Worm (Caenorhabditis elegans): ENCODE data around the gene gldi-5.

DNA sequence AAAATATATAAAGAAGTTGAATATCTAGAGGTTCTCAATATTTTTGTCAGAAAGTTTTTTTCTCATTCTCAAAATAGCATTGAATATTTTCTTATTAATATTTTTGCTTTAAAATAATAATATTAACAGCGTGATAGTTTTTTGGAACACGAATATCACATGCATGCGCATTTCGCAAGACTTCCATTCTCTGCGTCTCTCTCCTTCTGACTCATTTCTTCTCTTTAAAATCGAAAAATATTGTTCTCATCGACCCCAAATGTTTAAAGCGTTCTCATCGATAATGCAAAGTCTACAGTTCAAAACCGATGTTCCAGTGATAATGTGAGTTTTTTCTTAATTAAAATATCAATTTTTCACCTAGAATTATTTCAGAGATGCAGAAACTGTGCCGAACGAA is 22.9 kb downstream of the gldi-5 start, which contains the start of gene C14B1.3:
- TF ChIP-seq lin-13 (tag; optimal IDR thresholded peaks at IDR 0.05) (no peak), nhr-12 (tag; optimal IDR thresholded peaks at IDR 0.05) (no peak), snpc-4 (tag; optimal IDR thresholded peaks at IDR 0.05) (no peak), zip-8 (tag; optimal IDR thresholded peaks at IDR 0.05) (no peak), nhr-28 (tag; optimal IDR thresholded peaks at IDR 0.05) (no peak)
